Worm (Caenorhabditis elegans): ENCODE data around the gene bcl-7.

Gene bcl-7

ce11 chrIII:5922236-5922635, 3.6 kb upstream of the bcl-7 start (continued):
- TF ChIP-seq hlh-11 (tag; optimal IDR thresholded peaks at IDR 0.05) = peak; percentile 48
- no peak for TF ChIP-seq snpc-1.2 (GFP tag; IDR thresholded peaks at IDR 0.05)
- TF ChIP-seq ceh-62 (tag; optimal IDR thresholded peaks at IDR 0.05) = no peak
- TF ChIP-seq unc-62 (GFP tag; optimal IDR thresholded peaks at IDR 0.05 in 1 of 2) = peak in 1 of 2 experiments; percentile 72
- TF ChIP-seq unc-62 (tag; optimal IDR thresholded peaks at IDR 0.05) = peak; percentile 42
- TF ChIP-seq dve-1 (tag; optimal IDR thresholded peaks at IDR 0.05; ENCODE audit: insufficient read depth) = no peak
- TF ChIP-seq zfp-3 (GFP tag; conservative IDR thresholded peaks at IDR 0.05) = no peak
- TF ChIP-seq ceh-82 (tag; optimal IDR thresholded peaks at IDR 0.05) = no peak

- no peak for TF ChIP-seq ZK546.5 (tag; optimal IDR thresholded peaks at IDR 0.05)
- peak; percentile 14 for TF ChIP-seq hlh-30 (tag; optimal IDR thresholded peaks at IDR 0.05; ENCODE audit: insufficient read depth)
- no peak for TF ChIP-seq unc-62 (GFP tag; optimal IDR thresholded peaks at IDR 0.05 in 1 of 2)
- TF ChIP-seq unc-62 (tag; optimal IDR thresholded peaks at IDR 0.05) = no peak
- no peak for TF ChIP-seq mes-2 (tag; optimal IDR thresholded peaks at IDR 0.05; ENCODE audit: poor library complexity, severe bottlenecking)
- TF ChIP-seq madf-5 (GFP tag; IDR thresholded peaks at IDR 0.05) = no peak
- no peak for TF ChIP-seq ctbp-1 (GFP tag; IDR thresholded peaks at IDR 0.05)
- peak in 1 of 2 experiments; percentile 19 for TF ChIP-seq daf-16 (GFP tag; optimal IDR thresholded peaks at IDR 0.05)
- no peak for TF ChIP-seq daf-16 (tag; optimal IDR thresholded peaks at IDR 0.05)
- TF ChIP-seq lin-1 (GFP tag; IDR thresholded peaks at IDR 0.05) = no peak
- no peak for TF ChIP-seq lir-3 (tag; optimal IDR thresholded peaks at IDR 0.05)
- no peak for TF ChIP-seq Y48G9A.11 (GFP tag; IDR thresholded peaks at IDR 0.05)
- TF ChIP-seq Y5F2A.4 (GFP tag; optimal IDR thresholded peaks at IDR 0.05) = no peak
- TF ChIP-seq nhr-42 (GFP tag; IDR thresholded peaks at IDR 0.05) = no peak
- no peak for TF ChIP-seq daf-12 (tag; optimal IDR thresholded peaks at IDR 0.05)
- TF ChIP-seq ces-1 (GFP tag; optimal IDR thresholded peaks at IDR 0.05) = no peak
- no peak for TF ChIP-seq ceh-62 (tag; optimal IDR thresholded peaks at IDR 0.05)
- TF ChIP-seq pqm-1 (tag; optimal IDR thresholded peaks at IDR 0.05) = no peak
These were observed 4.8 kb downstream of the bcl-7 start for ce11 chrIII:5930659-5931058.

ce11 chrIII:5931433-5931994, 5.6 kb downstream of the bcl-7 start, which contains the start of gene EGAP1.5:
EGAP1.5 (plus strand) TSS chrIII:5931721.
- TF ChIP-seq hlh-11 (tag; optimal IDR thresholded peaks at IDR 0.05) = peak; percentile 15
- TF ChIP-seq Y105C5A.15 (GFP tag; IDR thresholded peaks at IDR 0.05) = no peak

- TF ChIP-seq sdz-12 (GFP tag; optimal IDR thresholded peaks at IDR 0.05) = no peak
- no peak for TF ChIP-seq daf-16 (GFP tag; optimal IDR thresholded peaks at IDR 0.05)
- peak; percentile 67 for TF ChIP-seq daf-16 (tag; optimal IDR thresholded peaks at IDR 0.05)
- TF ChIP-seq daf-12 (tag; optimal IDR thresholded peaks at IDR 0.05) = no peak
These were observed 7.0 kb downstream of the bcl-7 start, which contains the start of gene zmp-1 for ce11 chrIII:5932853-5933252. zmp-1 (minus strand) TSS chrIII:5932953.

ce11 chrIII:5934138-5934658, 8.3 kb downstream of the bcl-7 start:
- no peak for TF ChIP-seq R02D3.7 (tag; optimal IDR thresholded peaks at IDR 0.05)
- no peak for TF ChIP-seq dmd-8 (GFP tag; IDR thresholded peaks at IDR 0.05)
- TF ChIP-seq nhr-102 (tag; optimal IDR thresholded peaks at IDR 0.05) = no peak
- TF ChIP-seq madf-5 (GFP tag; IDR thresholded peaks at IDR 0.05) = no peak
- no peak for TF ChIP-seq Y105C5A.15 (GFP tag; IDR thresholded peaks at IDR 0.05)
- peak; percentile 59 for TF ChIP-seq fkh-10 (GFP tag; optimal IDR thresholded peaks at IDR 0.05)
- no peak for TF ChIP-seq daf-8 (GFP tag; IDR thresholded peaks at IDR 0.05)

ce11 chrIII:5936992-5937391, 11.1 kb downstream of the bcl-7 start, which contains the start of gene EGAP1.1:
EGAP1.1 (minus strand) TSS chrIII:5937220.
- TF ChIP-seq snpc-1.2 (GFP tag; IDR thresholded peaks at IDR 0.05) (no peak), aha-1 (tag) (peak; percentile 70), hlh-30 (tag; optimal IDR thresholded peaks at IDR 0.05; ENCODE audit: insufficient read depth) (peak; percentile 74), T20F7.1 (GFP tag; optimal IDR thresholded peaks at IDR 0.05) (no peak), tra-1 (GFP tag; IDR thresholded peaks at IDR 0.05) (no peak), nhr-76 (tag; optimal IDR thresholded peaks at IDR 0.05) (no peak), Y5F2A.4 (GFP tag; optimal IDR thresholded peaks at IDR 0.05) (no peak)

Data from whole organism, L4 larva.